Worm (Caenorhabditis elegans) whole organism, mixed stage, embryonic: ENCODE data around the gene sre-4.
"Not testable (repeated sequence)": the region's sequence is repeated elsewhere in the genome, so short reads cannot be mapped to it uniquely, and the experiment has no call there.

Experiments used
- cnd-1 ChIP-seq: fragments of 200-800 bp; sonication (Bioruptor generic); optimal IDR thresholded peaks from 2 replicates; lab custom pipeline; 2018; ENCODE audit warnings: mild to moderate bottlenecking, missing genetic modification characterization, missing compliant biosample characterization
- elt-1 ChIP-seq: sonication (generic microtip); optimal IDR thresholded peaks from 2 replicates; lab custom pipeline; 2017; ENCODE audit warnings: missing genetic modification characterization, mild to moderate bottlenecking, missing compliant biosample characterization, antibody characterized with exemption, moderate library complexity, borderline replicate concordance; ENCODE audit not compliant: insufficient read depth
- elt-3 ChIP-seq: fragments of 150-350 bp; optimal IDR thresholded peaks from 2 replicates; lab custom pipeline; 2014; ENCODE audit warnings: missing biosample characterization, missing genetic modification characterization
- lsy-2 ChIP-seq: fragments of 150-350 bp; optimal IDR thresholded peaks from 2 replicates; lab custom pipeline; 2014; ENCODE audit warnings: missing biosample characterization, missing genetic modification characterization
- nhr-12 ChIP-seq: fragments of 150-350 bp; optimal IDR thresholded peaks from 2 replicates; lab custom pipeline; 2014; ENCODE audit warnings: missing biosample characterization, missing genetic modification characterization
- nhr-237 ChIP-seq: fragments of 150-350 bp; optimal IDR thresholded peaks from 2 replicates; lab custom pipeline; 2014; ENCODE audit warnings: missing biosample characterization, missing genetic modification characterization
- nhr-28 ChIP-seq: fragments of 150-350 bp; optimal IDR thresholded peaks from 2 replicates; lab custom pipeline; 2014; ENCODE audit warnings: missing biosample characterization, missing genetic modification characterization
- nhr-76 ChIP-seq: sonication (generic microtip); optimal IDR thresholded peaks from 2 replicates; lab custom pipeline; 2017; ENCODE audit warnings: missing biosample characterization, missing genetic modification characterization
- pha-4 ChIP-seq: fragments of 150-350 bp; optimal IDR thresholded peaks from 2 replicates; lab custom pipeline; 2018; ENCODE audit warnings: missing biosample characterization, missing genetic modification reagents, missing genetic modification characterization
- snpc-4 ChIP-seq: fragments of 150-350 bp; optimal IDR thresholded peaks from 2 replicates; lab custom pipeline; 2014; ENCODE audit warnings: missing biosample characterization, missing genetic modification characterization
- tbx-8 ChIP-seq: fragments of 200-800 bp; sonication (Bioruptor generic); optimal IDR thresholded peaks from 2 replicates; lab custom pipeline; 2018; ENCODE audit warnings: mild to moderate bottlenecking, missing genetic modification characterization, moderate library complexity, missing compliant biosample characterization
- ztf-11 ChIP-seq: fragments of 150-350 bp; optimal IDR thresholded peaks from 2 replicates; lab custom pipeline; 2014; ENCODE audit warnings: missing biosample characterization, missing genetic modification characterization

- not testable (repeated sequence) for TF ChIP-seq nhr-12; pha-4 (tag; lab: Kevin White, UChicago); snpc-4; lsy-2 (tag; lab: Kevin White, UChicago); cnd-1 (tag; lab: Kevin White, UChicago); nhr-237 (tag; lab: Kevin White, UChicago); ztf-11 (tag; lab: Kevin White, UChicago); nhr-28 (tag; lab: Kevin White, UChicago); nhr-76; tbx-8 (GFP tag; lab: Kevin White, UChicago); elt-1 (tag; lab: Kevin White, UChicago); elt-3 (tag; lab: Kevin White, UChicago)
Measured at ce11 chrIV:9767054-9767453, 17.5 kb downstream of the sre-4 start, which contains the start of gene msp-79.
